Worm (Caenorhabditis elegans) whole organism, young adult: ENCODE data around the gene sru-23.

ENCODE experiments used
- B0035.1 ChIP-seq: sonication (generic microtip); optimal IDR thresholded peaks from 2 replicates; lab custom pipeline; 2016; ENCODE audit warnings: missing genetic modification characterization, mild to moderate bottlenecking, missing compliant biosample characterization, missing genotype, missing genetic modification reagents
- chd-7 ChIP-seq: sonication (generic microtip); optimal IDR thresholded peaks from 2 replicates; lab custom pipeline; 2016; ENCODE audit warnings: mild to moderate bottlenecking, missing genetic modification characterization, moderate library complexity, missing compliant biosample characterization
- dpff-1 ChIP-seq: sonication (generic microtip); optimal IDR thresholded peaks from 2 replicates; lab custom pipeline; 2017; ENCODE audit warnings: mild to moderate bottlenecking, missing genetic modification characterization, missing compliant biosample characterization
- lin-35 ChIP-seq, 3 experiments: fragments of 150-350 bp in 2 of 3; sonication (generic microtip) in 1 of 3; optimal IDR thresholded peaks; 2 replicates each; lab custom pipeline; 2014 to 2018; ENCODE audit warnings: missing biosample characterization in 3 of 3, missing genetic modification characterization in 3 of 3, missing genetic modification reagents in 3 of 3
- pbrm-1 ChIP-seq: fragments of 200-800 bp; sonication (Bioruptor generic); IDR thresholded peaks from 2 replicates; pipeline ENCODE4 v1.3.6; 2022; ENCODE audit warnings: missing genetic modification reagents, missing genetic modification characterization, missing compliant biosample characterization
- pha-4 ChIP-seq: fragments of 150-350 bp; sonication (generic microtip); optimal IDR thresholded peaks from 2 replicates; lab custom pipeline; 2014; ENCODE audit warnings: missing biosample characterization, missing genetic modification reagents, missing genetic modification characterization
- sptf-2 ChIP-seq: fragments of 200-800 bp; sonication (Bioruptor generic); optimal IDR thresholded peaks from 2 replicates; lab custom pipeline; 2018; ENCODE audit warnings: mild to moderate bottlenecking, missing genetic modification characterization, missing compliant biosample characterization
- ztf-26 ChIP-seq: sonication (generic microtip); optimal IDR thresholded peaks from 2 replicates; lab custom pipeline; 2017; ENCODE audit warnings: missing genetic modification characterization, missing compliant biosample characterization

ce11 chrV:15922979-15923378 lies 49.4 kb downstream of the sru-23 start, which contains the start of gene F35E8.13:
- TF ChIP-seq dpff-1 (tag; lab: Kevin White, UChicago) (no peak), pbrm-1 (GFP tag; lab: Robert Waterston, UW) (no peak), ztf-26 (no peak), pha-4 (tag; lab: Kevin White, UChicago) (no peak), chd-7 (no peak), B0035.1 (tag; lab: Kevin White, UChicago) (no peak), lin-35 (GFP tag; optimal IDR thresholded peaks at IDR 0.05; lab: Kevin White, UChicago) (no peak), sptf-2 (GFP tag; lab: Kevin White, UChicago) (no peak)
